Worm (Caenorhabditis elegans): ENCODE measurements around the gene clec-40.

- TF ChIP-seq ceh-30 (tag; optimal IDR thresholded peaks at IDR 0.05) (no peak), pha-2 (tag; optimal IDR thresholded peaks at IDR 0.05) (no peak), ceh-22 (tag; optimal IDR thresholded peaks at IDR 0.05) (no peak), pat-9 (tag; optimal IDR thresholded peaks at IDR 0.05) (no peak)
These were observed 11.5 kb downstream of the clec-40 start, which contains the start of gene srh-214 for ce11 chrV:16829396-16829795.
